Worm (Caenorhabditis elegans) whole organism, L4 larva: ENCODE results near the gene D1046.2.

Source experiments
- ceh-82 ChIP-seq: sonication (generic microtip); optimal IDR thresholded peaks from 2 replicates; lab custom pipeline; 2017; ENCODE audit warnings: missing biosample characterization, missing genetic modification characterization
- nhr-76 ChIP-seq: fragments of 150-350 bp; optimal IDR thresholded peaks from 2 replicates; lab custom pipeline; 2014; ENCODE audit warnings: missing biosample characterization, missing genetic modification characterization
- pqm-1 ChIP-seq: sonication (generic microtip); optimal IDR thresholded peaks from 2 replicates; lab custom pipeline; 2017; ENCODE audit warnings: missing biosample characterization, missing genetic modification characterization

ce11 chrIV:8975331-8975625, 49.4 kb upstream of the D1046.2 start, which contains the start of gene pdzd-8:
- no peak for TF ChIP-seq pqm-1 (tag; lab: Kevin White, UChicago)
- no peak for TF ChIP-seq ceh-82
- no peak for TF ChIP-seq nhr-76
